Worm (Caenorhabditis elegans): Measurements from ENCODE around the gene srb-18.
"Not testable (repeated sequence)": the region's sequence is repeated elsewhere in the genome, so short reads cannot be mapped to it uniquely, and the experiment has no call there.

Gene srb-18

DNA sequence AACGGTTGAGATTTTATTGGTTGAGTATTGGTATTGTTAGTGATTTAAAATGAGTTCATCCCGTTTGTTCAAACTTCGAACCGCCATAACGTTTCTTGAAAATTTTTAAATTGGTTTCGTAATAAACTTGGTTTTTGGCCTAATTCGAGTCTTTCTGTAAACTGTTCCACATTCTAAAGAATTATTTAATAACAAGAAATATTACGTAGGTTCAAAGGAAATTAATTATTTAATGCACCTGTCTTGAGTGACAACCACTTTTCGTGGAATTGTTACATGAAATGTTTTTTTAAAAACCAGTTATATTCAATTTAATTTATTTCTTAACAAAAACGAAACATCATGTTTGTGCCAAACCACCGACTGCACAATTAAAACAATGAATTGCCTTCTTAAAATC lies 13.8 kb upstream of the srb-18 start:
- no peak for TF ChIP-seq egl-27 (tag; optimal IDR thresholded peaks at IDR 0.05)
- TF ChIP-seq snpc-4 (tag; optimal IDR thresholded peaks at IDR 0.05), result no peak
- TF ChIP-seq nhr-77 (tag; optimal IDR thresholded peaks at IDR 0.05), result no peak
- TF ChIP-seq egl-5 (tag; optimal IDR thresholded peaks at IDR 0.05), result no peak
- TF ChIP-seq ceh-16 (tag; optimal IDR thresholded peaks at IDR 0.05), result no peak
- TF ChIP-seq ceh-9 (tag; optimal IDR thresholded peaks at IDR 0.05), result no peak
- no peak for TF ChIP-seq lin-15B (tag; optimal IDR thresholded peaks at IDR 0.05)
- no peak for TF ChIP-seq ceh-82 (tag; optimal IDR thresholded peaks at IDR 0.05)
- no peak for TF ChIP-seq nhr-237 (tag; optimal IDR thresholded peaks at IDR 0.05)
- TF ChIP-seq nhr-25 (tag; optimal IDR thresholded peaks at IDR 0.05), result no peak
- no peak for TF ChIP-seq eor-1 (tag; optimal IDR thresholded peaks at IDR 0.05)
- TF ChIP-seq pqm-1 (tag; optimal IDR thresholded peaks at IDR 0.05), result no peak
- TF ChIP-seq zag-1 (tag; optimal IDR thresholded peaks at IDR 0.05), result no peak
- no peak for TF ChIP-seq nhr-12 (tag; optimal IDR thresholded peaks at IDR 0.05)
- no peak for TF ChIP-seq elt-2 (tag; optimal IDR thresholded peaks at IDR 0.05)

DNA sequence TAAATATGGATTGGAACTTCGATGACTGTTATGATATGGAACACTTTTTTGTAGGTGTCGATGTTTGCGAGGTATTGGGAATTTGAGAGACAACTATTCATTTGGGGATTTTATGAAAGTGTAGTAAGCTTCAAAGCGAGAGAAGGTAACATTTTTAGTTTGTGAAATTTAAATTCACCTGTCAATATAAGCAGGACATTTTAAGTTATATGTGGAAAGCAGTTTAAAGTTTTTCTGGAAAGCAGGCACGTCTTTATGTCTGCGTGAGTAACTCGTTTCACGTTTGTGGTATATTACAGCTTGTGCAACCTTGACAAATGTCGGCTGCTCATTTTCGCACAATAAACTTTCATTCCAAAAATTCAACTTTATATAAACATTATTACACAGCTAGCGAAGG lies 10.8 kb upstream of the srb-18 start, which contains the start of gene srh-229:
Gene srh-229 (minus strand): TSS at position 101 of the 400 bp plus-strand sequence.
- TF ChIP-seq daf-12 (tag; optimal IDR thresholded peaks at IDR 0.05) (no peak), pha-4 (tag; optimal IDR thresholded peaks at IDR 0.05) (no peak), egl-5 (tag; optimal IDR thresholded peaks at IDR 0.05) (no peak), elt-3 (tag; optimal IDR thresholded peaks at IDR 0.05) (no peak), elt-1 (tag; optimal IDR thresholded peaks at IDR 0.05) (no peak), ceh-9 (tag; optimal IDR thresholded peaks at IDR 0.05) (no peak), nhr-11 (tag; optimal IDR thresholded peaks at IDR 0.05) (no peak), ceh-16 (tag; optimal IDR thresholded peaks at IDR 0.05) (no peak), eor-1 (tag; optimal IDR thresholded peaks at IDR 0.05) (no peak), nfya-1 (tag; optimal IDR thresholded peaks at IDR 0.05; ENCODE audit: insufficient read depth) (no peak), nhr-67 (tag; optimal IDR thresholded peaks at IDR 0.05) (no peak), unc-62 (GFP tag; optimal IDR thresholded peaks at IDR 0.05) (no peak), fos-1 (tag; optimal IDR thresholded peaks at IDR 0.05) (no peak), zag-1 (tag; optimal IDR thresholded peaks at IDR 0.05) (no peak), mml-1 (tag; optimal IDR thresholded peaks at IDR 0.05) (no peak), nhr-12 (tag; optimal IDR thresholded peaks at IDR 0.05) (no peak), lin-39 (tag; optimal IDR thresholded peaks at IDR 0.05) (no peak), nhr-43 (tag; optimal IDR thresholded peaks at IDR 0.05; ENCODE audit: poor library complexity, severe bottlenecking) (no peak), nhr-76 (tag; optimal IDR thresholded peaks at IDR 0.05) (no peak), lsy-12 (tag; optimal IDR thresholded peaks at IDR 0.05) (no peak)

DNA sequence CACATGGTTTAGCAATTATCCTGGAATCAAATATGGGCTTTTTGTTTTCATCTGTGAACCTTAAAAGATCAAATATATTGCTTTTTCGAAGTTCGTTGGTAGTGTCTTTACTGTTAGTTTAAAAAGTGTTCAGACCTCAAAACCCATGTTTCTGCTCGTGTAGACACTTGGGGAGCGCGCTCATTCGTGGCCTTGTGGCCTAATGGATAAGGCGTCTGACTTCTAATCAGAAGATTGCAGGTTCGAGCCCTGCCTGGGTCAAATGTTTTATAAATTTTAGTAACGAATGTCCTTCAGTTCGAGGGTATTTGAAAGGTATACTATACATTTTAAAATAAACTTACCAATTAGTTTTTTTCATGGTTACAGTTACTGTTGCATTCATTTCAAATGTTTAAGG lies 8.8 kb upstream of the srb-18 start:
- peak; percentile 25 for TF ChIP-seq nhr-43 (tag; optimal IDR thresholded peaks at IDR 0.05; ENCODE audit: poor library complexity, severe bottlenecking)
- peak; percentile 23 for TF ChIP-seq elt-2 (tag; optimal IDR thresholded peaks at IDR 0.05)
- no peak for TF ChIP-seq unc-62 (GFP tag; optimal IDR thresholded peaks at IDR 0.05)

DNA sequence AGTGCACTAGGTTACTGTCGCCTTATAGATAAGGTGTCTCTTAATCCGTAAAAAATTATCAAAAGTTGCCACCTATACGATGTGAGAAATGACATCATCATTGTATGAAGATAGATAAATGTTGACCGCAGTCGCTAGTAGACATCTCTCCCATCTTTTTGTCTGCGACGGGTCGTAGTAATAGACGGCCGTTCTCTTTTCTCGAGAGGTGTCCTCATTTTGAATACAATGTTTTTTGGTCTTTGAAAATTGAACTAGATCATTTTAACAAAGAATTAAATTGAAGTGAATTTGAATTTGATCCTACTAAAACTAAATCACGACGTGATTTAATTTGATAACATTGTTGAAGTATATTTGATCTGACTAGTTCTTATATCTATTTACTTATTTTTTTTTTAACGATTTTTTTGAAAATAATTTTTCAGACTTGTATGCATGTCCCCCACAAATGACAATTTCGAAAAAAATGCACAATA lies 6.4 kb upstream of the srb-18 start, which contains the start of the genes str-31 and nhr-172:
Gene str-31 (minus strand): TSS at position 101 of the 479 bp plus-strand sequence.
Gene nhr-172 (plus strand): TSS at position 429 of the 479 bp plus-strand sequence.
- peak; percentile 56 for TF ChIP-seq nhr-23 (tag; optimal IDR thresholded peaks at IDR 0.05)
- no peak for TF ChIP-seq nhr-28 (tag; optimal IDR thresholded peaks at IDR 0.05)
- no peak for TF ChIP-seq ceh-28 (tag; optimal IDR thresholded peaks at IDR 0.05)

DNA sequence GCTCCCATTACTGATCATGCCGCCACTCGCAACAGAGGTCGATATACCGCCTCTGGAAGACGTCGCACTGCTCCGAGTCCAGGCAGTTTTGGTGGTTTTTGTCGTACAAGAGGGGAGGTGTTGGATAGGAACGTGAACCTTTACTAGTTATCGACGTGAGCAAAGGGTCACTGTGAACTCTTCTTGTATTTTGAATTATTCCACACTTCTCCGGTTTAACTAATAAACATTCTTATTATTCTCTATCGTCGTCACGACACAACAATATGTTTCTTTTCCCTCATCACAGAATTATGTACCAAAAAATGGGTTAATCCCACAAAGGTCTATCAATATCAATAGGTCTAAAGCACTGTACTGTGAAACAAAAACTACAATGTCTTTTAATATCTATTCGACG lies 3.6 kb upstream of the srb-18 start, which contains the start of gene nhr-171:
Gene nhr-171 (plus strand): TSS at position 301 of the 400 bp plus-strand sequence.
- not testable (repeated sequence) for TF ChIP-seq nhr-11, R02D3.7, nhr-77 (tag; optimal IDR thresholded peaks at IDR 0.05)

DNA sequence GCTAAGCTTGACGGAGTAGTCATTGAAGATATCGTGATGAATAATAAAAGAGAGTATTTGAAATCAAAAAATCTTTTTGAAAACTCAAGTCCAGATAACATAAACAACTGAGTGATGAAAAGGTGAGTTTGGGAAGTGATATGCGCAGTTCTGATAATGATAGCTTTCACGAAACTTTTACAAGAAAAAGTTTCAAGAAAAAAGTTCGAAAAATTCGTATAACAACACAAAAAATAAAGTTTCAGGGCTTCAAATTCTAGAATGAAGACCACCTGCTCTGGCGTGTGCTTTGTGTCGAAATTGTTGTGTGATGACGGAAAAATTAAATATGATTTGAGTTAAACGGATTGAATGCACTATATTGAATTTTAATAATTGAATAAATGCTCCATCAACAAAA lies 5.0 kb downstream of the srb-18 start, which contains the start of gene srb-19:
Gene srb-19 (minus strand): TSS at position 101 of the 400 bp plus-strand sequence.
- no peak for TF ChIP-seq nhr-67 (tag; optimal IDR thresholded peaks at IDR 0.05)
- TF ChIP-seq zag-1 (tag; optimal IDR thresholded peaks at IDR 0.05), result no peak
- TF ChIP-seq nhr-23 (tag; optimal IDR thresholded peaks at IDR 0.05), result no peak
- no peak for TF ChIP-seq elt-2 (tag; optimal IDR thresholded peaks at IDR 0.05)
- TF ChIP-seq unc-39 (tag; optimal IDR thresholded peaks at IDR 0.05), result no peak
- no peak for TF ChIP-seq tbx-2 (tag; optimal IDR thresholded peaks at IDR 0.05)
- no peak for TF ChIP-seq nhr-43 (tag; optimal IDR thresholded peaks at IDR 0.05; ENCODE audit: poor library complexity, severe bottlenecking)
- TF ChIP-seq ama-1 (optimal IDR thresholded peaks at IDR 0.05), result no peak
- TF ChIP-seq elt-1 (tag; optimal IDR thresholded peaks at IDR 0.05), result no peak
- no peak for TF ChIP-seq nhr-237 (tag; optimal IDR thresholded peaks at IDR 0.05)
- TF ChIP-seq nhr-11 (tag; optimal IDR thresholded peaks at IDR 0.05), result no peak
- TF ChIP-seq ceh-82 (tag; optimal IDR thresholded peaks at IDR 0.05), result no peak
- TF ChIP-seq egl-27 (tag; optimal IDR thresholded peaks at IDR 0.05), result no peak

All from whole organism, L3 larva.